Worm (Caenorhabditis elegans): ENCODE results near the gene F17C8.9.
A peak's percentile ranks its signal among the peaks of the same experiment; 100 is the strongest.

F17C8.9 gene

ce11 chrIII:4706678-4707077 lies 27.5 kb upstream of the F17C8.9 start, which contains the start of gene T04A8.13:
Gene T04A8.13 (plus strand): TSS chrIII:4706978.
- TF ChIP-seq vab-15 (tag; optimal IDR thresholded peaks at IDR 0.05) (no peak), nhr-12 (tag; optimal IDR thresholded peaks at IDR 0.05) (no peak), efl-1 (optimal IDR thresholded peaks at IDR 0.05) (no peak), efl-1 (GFP tag; optimal IDR thresholded peaks at IDR 0.05 in 1 of 2) (peak in 1 of 2 experiments; percentile 2), unc-130 (tag; optimal IDR thresholded peaks at IDR 0.05) (no peak)

ce11 chrIII:4708909-4709308 lies 25.2 kb upstream of the F17C8.9 start, which contains the start of gene T04A8.18:
Gene T04A8.18 (plus strand): TSS chrIII:4709209.
- TF ChIP-seq lin-39 (tag; optimal IDR thresholded peaks at IDR 0.05) (no peak), unc-98 (GFP tag; IDR thresholded peaks at IDR 0.05) (no peak), unc-86 (tag; optimal IDR thresholded peaks at IDR 0.05) (no peak), nhr-77 (tag; optimal IDR thresholded peaks at IDR 0.05) (no peak), lin-14 (GFP tag; optimal IDR thresholded peaks at IDR 0.05) (no peak), mab-9 (GFP tag; IDR thresholded peaks at IDR 0.05) (no peak), sup-37 (GFP tag; optimal IDR thresholded peaks at IDR 0.05) (no peak), nhr-85 (tag) (no peak), tlp-1 (tag; optimal IDR thresholded peaks at IDR 0.05) (no peak), nhr-11 (tag; optimal IDR thresholded peaks at IDR 0.05) (no peak), pag-3 (tag; optimal IDR thresholded peaks at IDR 0.05; ENCODE audit: borderline replicate concordance, insufficient read depth) (no peak), nhr-237 (tag; optimal IDR thresholded peaks at IDR 0.05) (no peak), egl-13 (tag; optimal IDR thresholded peaks at IDR 0.05) (no peak), aha-1 (tag; optimal IDR thresholded peaks at IDR 0.05) (no peak), efl-3 (GFP tag; optimal IDR thresholded peaks at IDR 0.05) (no peak), nhr-84 (tag; optimal IDR thresholded peaks at IDR 0.05) (no peak), ama-1 (optimal IDR thresholded peaks at IDR 0.05) (no peak)

- no peak for TF ChIP-seq lsy-2 (tag; optimal IDR thresholded peaks at IDR 0.05)
- TF ChIP-seq snu-23 (GFP tag; optimal IDR thresholded peaks at IDR 0.05): no peak
- TF ChIP-seq ztf-11 (tag; optimal IDR thresholded peaks at IDR 0.05): no peak
- TF ChIP-seq lin-39 (tag; optimal IDR thresholded peaks at IDR 0.05): no peak
- no peak for TF ChIP-seq sox-4 (tag; optimal IDR thresholded peaks at IDR 0.05)
- no peak for TF ChIP-seq irx-1 (tag; optimal IDR thresholded peaks at IDR 0.05)
- TF ChIP-seq unc-98 (GFP tag; IDR thresholded peaks at IDR 0.05): no peak
- no peak for TF ChIP-seq unc-130 (tag; optimal IDR thresholded peaks at IDR 0.05)
- TF ChIP-seq efl-1 (optimal IDR thresholded peaks at IDR 0.05): no peak
- TF ChIP-seq efl-1 (GFP tag; optimal IDR thresholded peaks at IDR 0.05 in 1 of 2): no peak
- no peak for TF ChIP-seq egl-13 (tag; optimal IDR thresholded peaks at IDR 0.05)
- TF ChIP-seq nhr-237 (tag; optimal IDR thresholded peaks at IDR 0.05): no peak
- no peak for TF ChIP-seq lin-13 (GFP tag; optimal IDR thresholded peaks at IDR 0.05)
- no peak for TF ChIP-seq nhr-90 (tag; optimal IDR thresholded peaks at IDR 0.05; ENCODE audit: poor library complexity)
- TF ChIP-seq tbx-2 (tag; optimal IDR thresholded peaks at IDR 0.05): no peak
- no peak for TF ChIP-seq nhr-19 (GFP tag; conservative IDR thresholded peaks at IDR 0.05)
- TF ChIP-seq dpl-1 (GFP tag; optimal IDR thresholded peaks at IDR 0.05): no peak
- TF ChIP-seq nhr-77 (tag; optimal IDR thresholded peaks at IDR 0.05): no peak
- no peak for TF ChIP-seq aha-1 (tag; optimal IDR thresholded peaks at IDR 0.05)
- TF ChIP-seq snpc-4 (tag; optimal IDR thresholded peaks at IDR 0.05): no peak
Observed at ce11 chrIII:4715088-4715487, 19.1 kb upstream of the F17C8.9 start, which contains the start of gene him-18. Gene him-18 (minus strand): TSS chrIII:4715188.

- TF ChIP-seq unc-86 (tag; optimal IDR thresholded peaks at IDR 0.05) (peak; percentile 61), zag-1 (tag; optimal IDR thresholded peaks at IDR 0.05) (no peak), snu-23 (GFP tag; optimal IDR thresholded peaks at IDR 0.05) (peak; percentile 77), ceh-88 (GFP tag; IDR thresholded peaks at IDR 0.05) (no peak), C16A3.4 (tag; optimal IDR thresholded peaks at IDR 0.05) (peak; percentile 81), tlp-1 (tag; optimal IDR thresholded peaks at IDR 0.05) (no peak), elt-2 (tag; optimal IDR thresholded peaks at IDR 0.05) (peak; percentile 9), ceh-90 (tag; optimal IDR thresholded peaks at IDR 0.05) (no peak), mdl-1 (tag; optimal IDR thresholded peaks at IDR 0.05) (peak in 1 of 2 experiments; percentile 36), irx-1 (tag; optimal IDR thresholded peaks at IDR 0.05) (peak; percentile 44), egl-27 (tag; optimal IDR thresholded peaks at IDR 0.05) (no peak), unc-62 (GFP tag; optimal IDR thresholded peaks at IDR 0.05) (no peak), hpl-2 (GFP tag; optimal IDR thresholded peaks at IDR 0.05) (no peak), xbp-1 (tag; optimal IDR thresholded peaks at IDR 0.05) (peak; percentile 72), sup-37 (GFP tag; optimal IDR thresholded peaks at IDR 0.05) (peak; percentile 36), alr-1 (tag; optimal IDR thresholded peaks at IDR 0.05; ENCODE audit: borderline replicate concordance) (no peak), nhr-77 (tag; optimal IDR thresholded peaks at IDR 0.05) (peak; percentile 28), ztf-4 (tag; optimal IDR thresholded peaks at IDR 0.05) (no peak), C04F5.9 (tag; optimal IDR thresholded peaks at IDR 0.05) (peak; percentile 65), nhr-84 (tag; optimal IDR thresholded peaks at IDR 0.05) (no peak), jun-1 (tag; optimal IDR thresholded peaks at IDR 0.05) (peak; percentile 59)
Observed at ce11 chrIII:4720620-4721227, 13.4 kb upstream of the F17C8.9 start, which contains the start of gene emb-5. Gene emb-5 (minus strand): TSS chrIII:4720670.
